Worm (Caenorhabditis elegans): ENCODE results near the gene srt-16.

srt-16 gene

ce11 chrV:3081471-3081870 is 17.2 kb upstream of the srt-16 start, which contains the start of gene srt-7:
TSS of gene srt-7 (plus strand) at chrV:3081771.
- TF ChIP-seq nhr-11 (tag; optimal IDR thresholded peaks at IDR 0.05) (no peak), pqm-1 (tag; optimal IDR thresholded peaks at IDR 0.05) (no peak), nhr-43 (tag; optimal IDR thresholded peaks at IDR 0.05; ENCODE audit: poor library complexity, severe bottlenecking) (no peak), lsy-12 (tag; optimal IDR thresholded peaks at IDR 0.05) (no peak), hmg-11 (tag; optimal IDR thresholded peaks at IDR 0.05) (no peak), nhr-67 (tag; optimal IDR thresholded peaks at IDR 0.05) (no peak), aly-2 (tag; optimal IDR thresholded peaks at IDR 0.05) (no peak), nhr-76 (tag; optimal IDR thresholded peaks at IDR 0.05) (no peak), skn-1 (tag; optimal IDR thresholded peaks at IDR 0.05) (no peak), elt-3 (tag; optimal IDR thresholded peaks at IDR 0.05) (no peak), unc-39 (tag; optimal IDR thresholded peaks at IDR 0.05) (no peak), tbx-2 (tag; optimal IDR thresholded peaks at IDR 0.05) (no peak)

ce11 chrV:3080792-3081191 is 16.5 kb upstream of the srt-16 start, which contains the start of gene srt-5:
TSS of gene srt-5 (minus strand) at chrV:3080892.
- TF ChIP-seq eor-1 (tag; optimal IDR thresholded peaks at IDR 0.05) (no peak), lin-15B (tag; optimal IDR thresholded peaks at IDR 0.05) (no peak), zag-1 (tag; optimal IDR thresholded peaks at IDR 0.05) (no peak), nhr-12 (tag; optimal IDR thresholded peaks at IDR 0.05) (no peak), pqm-1 (tag; optimal IDR thresholded peaks at IDR 0.05) (no peak), elt-1 (tag; optimal IDR thresholded peaks at IDR 0.05) (no peak), nhr-43 (tag; optimal IDR thresholded peaks at IDR 0.05; ENCODE audit: poor library complexity, severe bottlenecking) (no peak), ceh-16 (tag; optimal IDR thresholded peaks at IDR 0.05) (no peak), nhr-11 (tag; optimal IDR thresholded peaks at IDR 0.05) (no peak), egl-27 (tag; optimal IDR thresholded peaks at IDR 0.05) (no peak), nhr-67 (tag; optimal IDR thresholded peaks at IDR 0.05) (no peak)

DNA sequence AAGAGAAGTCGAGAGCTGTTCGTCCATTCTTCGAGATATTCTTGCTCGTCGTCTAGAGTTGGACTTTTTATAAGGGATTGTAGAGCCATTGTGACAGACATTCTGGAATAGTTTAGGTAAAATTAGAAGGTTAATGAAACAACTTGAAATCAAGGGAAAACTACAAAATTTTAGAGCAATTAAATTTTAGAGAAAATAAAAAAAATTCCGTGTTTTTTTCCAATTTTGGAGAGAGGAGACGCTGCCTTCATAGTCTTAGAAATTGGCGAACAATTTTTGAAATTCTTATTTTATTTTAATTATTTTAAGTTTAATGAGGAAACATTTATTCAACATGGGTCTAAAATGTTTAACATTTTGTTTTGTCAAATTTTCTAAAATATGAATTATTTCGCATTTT is 7.2 kb upstream of the srt-16 start, which contains the start of gene C50H11.13:
C50H11.13 (minus strand) TSS at position 101 of the 400 bp plus-strand sequence.
- TF ChIP-seq elt-1 (tag; optimal IDR thresholded peaks at IDR 0.05) (no peak), unc-39 (tag; optimal IDR thresholded peaks at IDR 0.05) (no peak)

ce11 chrV:3069101-3069500 is 4.8 kb upstream of the srt-16 start, which contains the start of gene str-40:
TSS of gene str-40 (minus strand) at chrV:3069201.
- no peak for TF ChIP-seq pha-4 (tag; optimal IDR thresholded peaks at IDR 0.05)
- TF ChIP-seq nhr-77 (tag; optimal IDR thresholded peaks at IDR 0.05): no peak
- no peak for TF ChIP-seq unc-39 (tag; optimal IDR thresholded peaks at IDR 0.05)

- TF ChIP-seq elt-3 (tag; optimal IDR thresholded peaks at IDR 0.05): no peak
- no peak for TF ChIP-seq unc-39 (tag; optimal IDR thresholded peaks at IDR 0.05)
Observed at ce11 chrV:3065928-3066327, 1.6 kb upstream of the srt-16 start, which contains the start of gene srh-185. TSS of gene srh-185 (plus strand) at chrV:3066228.

DNA sequence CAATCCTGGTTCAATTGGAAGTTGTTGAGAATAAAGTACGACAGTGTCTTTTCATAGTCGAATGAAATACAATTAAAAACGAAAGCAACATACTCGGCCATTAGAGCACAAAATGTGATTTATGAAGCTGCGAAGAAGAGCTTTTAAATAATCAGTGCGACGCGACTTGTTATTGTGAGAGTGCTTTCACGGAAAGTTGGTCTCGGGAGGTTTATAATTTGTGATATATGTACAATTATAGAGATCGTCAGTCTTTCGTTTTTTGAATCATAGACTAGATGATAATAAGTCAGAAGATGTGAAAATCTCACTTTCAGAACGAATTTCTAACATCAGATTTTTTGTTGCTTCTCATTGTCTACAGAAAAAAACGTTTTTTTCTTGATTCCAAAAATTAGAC is 2.2 kb downstream of the srt-16 start, which contains the start of gene srt-15:
srt-15 (minus strand) TSS at position 101 of the 400 bp plus-strand sequence.
- TF ChIP-seq eor-1 (tag; optimal IDR thresholded peaks at IDR 0.05) (no peak), fkh-10 (GFP tag; optimal IDR thresholded peaks at IDR 0.05) (no peak), snpc-4 (tag; optimal IDR thresholded peaks at IDR 0.05) (no peak), unc-62 (GFP tag; optimal IDR thresholded peaks at IDR 0.05) (no peak), zag-1 (tag; optimal IDR thresholded peaks at IDR 0.05) (no peak), pha-4 (tag; optimal IDR thresholded peaks at IDR 0.05) (no peak), daf-12 (tag; optimal IDR thresholded peaks at IDR 0.05) (no peak), pqm-1 (tag; optimal IDR thresholded peaks at IDR 0.05) (no peak), skn-1 (tag; optimal IDR thresholded peaks at IDR 0.05) (no peak), tbx-2 (tag; optimal IDR thresholded peaks at IDR 0.05) (no peak), egl-5 (tag; optimal IDR thresholded peaks at IDR 0.05) (no peak)

DNA sequence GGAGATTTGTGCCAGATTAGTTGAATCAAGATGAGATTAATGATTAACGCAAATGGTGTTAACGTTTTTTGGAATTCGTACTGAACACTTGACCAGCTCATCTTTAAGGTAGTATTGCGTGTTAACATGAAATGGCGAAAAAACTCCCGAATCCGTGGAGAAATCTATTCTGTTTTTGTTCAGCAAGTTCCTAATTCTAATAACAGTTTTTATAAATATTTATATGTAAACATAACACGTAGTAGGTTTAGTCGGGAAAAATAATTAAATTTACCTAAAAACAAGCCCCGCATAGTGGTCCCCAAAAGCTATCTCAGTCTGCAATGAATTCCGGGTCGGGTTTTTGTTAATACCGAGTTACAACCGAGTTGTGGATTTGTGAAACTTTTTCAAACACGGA is 5.3 kb downstream of the srt-16 start, which contains the start of gene str-244:
str-244 (minus strand) TSS at position 101 of the 400 bp plus-strand sequence.
- TF ChIP-seq nhr-23 (tag; optimal IDR thresholded peaks at IDR 0.05) (no peak), nhr-76 (tag; optimal IDR thresholded peaks at IDR 0.05) (no peak), mdl-1 (tag; optimal IDR thresholded peaks at IDR 0.05) (no peak), unc-62 (GFP tag; optimal IDR thresholded peaks at IDR 0.05) (no peak), ceh-9 (tag; optimal IDR thresholded peaks at IDR 0.05) (no peak), sea-2 (GFP tag; optimal IDR thresholded peaks at IDR 0.05) (no peak), pha-4 (tag; optimal IDR thresholded peaks at IDR 0.05) (no peak), lsy-12 (tag; optimal IDR thresholded peaks at IDR 0.05) (no peak), ztf-11 (tag; optimal IDR thresholded peaks at IDR 0.05) (no peak), elt-3 (tag; optimal IDR thresholded peaks at IDR 0.05) (no peak), nhr-28 (tag; optimal IDR thresholded peaks at IDR 0.05) (no peak)
